Worm (Caenorhabditis elegans) whole organism, L1 larva: Measurements from ENCODE around the gene ced-9.

Experiments
- C04F5.9 ChIP-seq: sonication (generic microtip); optimal IDR thresholded peaks from 2 replicates; lab custom pipeline; 2016; ENCODE audit warnings: missing genetic modification characterization, missing compliant biosample characterization
- C34B4.2 ChIP-seq: sonication (generic microtip); optimal IDR thresholded peaks from 2 replicates; lab custom pipeline; 2017; ENCODE audit warnings: mild to moderate bottlenecking, missing genetic modification characterization, missing compliant biosample characterization
- F16B12.6 ChIP-seq: fragments of 150-350 bp; optimal IDR thresholded peaks from 2 replicates; lab custom pipeline; 2014; ENCODE audit warnings: missing biosample characterization, missing genetic modification characterization
- Y116A8C.19 ChIP-seq: sonication (generic microtip); optimal IDR thresholded peaks from 2 replicates; lab custom pipeline; 2016; ENCODE audit warnings: missing compliant biosample characterization, missing genetic modification characterization, borderline replicate concordance
- ama-1 ChIP-seq: fragments of 150-350 bp; optimal IDR thresholded peaks from 2 replicates; lab custom pipeline; 2014
- blmp-1 ChIP-seq: fragments of 150-350 bp; optimal IDR thresholded peaks from 2 replicates; lab custom pipeline; 2014; ENCODE audit warnings: missing biosample characterization, missing genetic modification characterization
- ceh-8 ChIP-seq: fragments of 200-800 bp; sonication (Bioruptor generic); optimal IDR thresholded peaks from 2 replicates; lab custom pipeline; 2018; ENCODE audit warnings: mild to moderate bottlenecking, missing genetic modification characterization, moderate library complexity, missing compliant biosample characterization
- ceh-82 ChIP-seq, 3 experiments: fragments of 150-350 bp in 1 of 3; sonication (generic microtip) in 2 of 3; optimal IDR thresholded peaks; 2 replicates each; lab custom pipeline; 2014 to 2017; ENCODE audit warnings: missing biosample characterization in 3 of 3, missing genetic modification characterization in 3 of 3
- ceh-88 ChIP-seq: fragments of 200-800 bp; sonication (Bioruptor generic); IDR thresholded peaks from 2 replicates; pipeline ENCODE4 v1.3.6; 2022; ENCODE audit warnings: missing genetic modification characterization, missing compliant biosample characterization
- ces-1 ChIP-seq: fragments of 150-350 bp; optimal IDR thresholded peaks from 2 replicates; lab custom pipeline; 2014; ENCODE audit warnings: missing biosample characterization, missing genetic modification reagents, missing genetic modification characterization
- egl-13 ChIP-seq: sonication (generic microtip); optimal IDR thresholded peaks from 2 replicates; lab custom pipeline; 2016; ENCODE audit warnings: missing genotype, missing genetic modification reagents, missing genetic modification characterization, missing compliant biosample characterization
- elt-2 ChIP-seq: sonication (generic microtip); optimal IDR thresholded peaks from 2 replicates; lab custom pipeline; 2016; ENCODE audit warnings: missing genetic modification characterization, mild to moderate bottlenecking, inconsistent platforms, missing compliant biosample characterization, missing genetic modification reagents
- hlh-17 ChIP-seq: fragments of 200-800 bp; sonication (Bioruptor generic); optimal IDR thresholded peaks from 2 replicates; lab custom pipeline; 2018; ENCODE audit warnings: missing genetic modification characterization, mild to moderate bottlenecking, missing compliant biosample characterization, moderate library complexity, borderline replicate concordance
- jun-1 ChIP-seq: fragments of 150-350 bp; optimal IDR thresholded peaks from 2 replicates; lab custom pipeline; 2014; ENCODE audit warnings: missing biosample characterization, missing genetic modification reagents, missing genetic modification characterization
- lin-13 ChIP-seq: fragments of 150-350 bp; optimal IDR thresholded peaks from 2 replicates; lab custom pipeline; 2014; ENCODE audit warnings: missing biosample characterization, missing genetic modification reagents, missing genetic modification characterization
- lin-14 ChIP-seq: fragments of 200-800 bp; sonication (Bioruptor generic); optimal IDR thresholded peaks from 2 replicates; lab custom pipeline; 2018; ENCODE audit warnings: mild to moderate bottlenecking, missing genetic modification characterization, moderate library complexity, missing compliant biosample characterization
- lin-35 ChIP-seq, 2 experiments: fragments of 150-350 bp; optimal IDR thresholded peaks; 2 replicates each; lab custom pipeline; 2014; ENCODE audit warnings: missing biosample characterization in 2 of 2, missing genetic modification characterization in 2 of 2, missing genetic modification reagents in 2 of 2
- lin-39 ChIP-seq: fragments of 150-350 bp; optimal IDR thresholded peaks from 2 replicates; lab custom pipeline; 2014; ENCODE audit warnings: missing biosample characterization, missing genetic modification reagents, missing genetic modification characterization
- lir-3 ChIP-seq: sonication (generic microtip); optimal IDR thresholded peaks from 2 replicates; lab custom pipeline; 2016; ENCODE audit warnings: mild to moderate bottlenecking, missing genetic modification characterization, moderate library complexity, missing compliant biosample characterization; ENCODE audit not compliant: poor library complexity
- lsy-2 ChIP-seq, 2 experiments: fragments of 150-350 bp; optimal IDR thresholded peaks; 2 replicates each; lab custom pipeline; 2014; ENCODE audit warnings: missing biosample characterization in 2 of 2, missing genetic modification characterization in 2 of 2
- mdl-1 ChIP-seq, 2 experiments: fragments of 150-350 bp; optimal IDR thresholded peaks; 2 replicates each; lab custom pipeline; 2014 to 2017; ENCODE audit warnings: missing biosample characterization in 2 of 2, missing genetic modification characterization in 2 of 2, inconsistent platforms in 1 of 2
- mep-1 ChIP-seq: fragments of 150-350 bp; optimal IDR thresholded peaks from 2 replicates; lab custom pipeline; 2014; ENCODE audit warnings: missing biosample characterization, missing genetic modification characterization
- nhr-12 ChIP-seq: sonication (generic microtip); optimal IDR thresholded peaks from 2 replicates; lab custom pipeline; 2017; ENCODE audit warnings: missing biosample characterization, missing genetic modification characterization
- nhr-19 ChIP-seq: fragments of 200-800 bp; sonication (Bioruptor generic); conservative IDR thresholded peaks from 2 replicates; pipeline ENCODE4 v1.3.6; 2022; ENCODE audit warnings: missing genetic modification characterization, missing compliant biosample characterization
- nhr-20 ChIP-seq: sonication (generic microtip); optimal IDR thresholded peaks from 2 replicates; lab custom pipeline; 2016; ENCODE audit warnings: mild to moderate bottlenecking, missing genetic modification characterization, missing compliant biosample characterization
- nhr-28 ChIP-seq: fragments of 150-350 bp; optimal IDR thresholded peaks from 2 replicates; lab custom pipeline; 2014; ENCODE audit warnings: missing biosample characterization, missing genetic modification characterization
- nhr-47 ChIP-seq: sonication (generic microtip); optimal IDR thresholded peaks from 2 replicates; lab custom pipeline; 2016; ENCODE audit warnings: mild to moderate bottlenecking, missing genetic modification characterization, moderate library complexity, missing compliant biosample characterization
- nhr-76 ChIP-seq: sonication (generic microtip); optimal IDR thresholded peaks from 2 replicates; lab custom pipeline; 2017; ENCODE audit warnings: missing biosample characterization, missing genetic modification characterization
- nhr-77 ChIP-seq: fragments of 150-350 bp; optimal IDR thresholded peaks from 2 replicates; lab custom pipeline; 2014; ENCODE audit warnings: missing biosample characterization, missing genetic modification characterization
- pag-3 ChIP-seq: sonication (generic microtip); optimal IDR thresholded peaks from 2 replicates; lab custom pipeline; 2017; ENCODE audit warnings: missing genetic modification characterization, mild to moderate bottlenecking, missing compliant biosample characterization, antibody characterized with exemption, borderline replicate concordance; ENCODE audit not compliant: insufficient read depth
- pax-3 ChIP-seq: fragments of 200-800 bp; sonication (Bioruptor generic); optimal IDR thresholded peaks from 2 replicates; lab custom pipeline; 2018; ENCODE audit warnings: mild to moderate bottlenecking, missing genetic modification characterization, moderate library complexity, missing compliant biosample characterization
- pqm-1 ChIP-seq: sonication (generic microtip); optimal IDR thresholded peaks from 3 replicates; lab custom pipeline; 2017; ENCODE audit warnings: missing biosample characterization, missing genetic modification characterization
- skn-1 ChIP-seq: fragments of 150-350 bp; optimal IDR thresholded peaks from 2 replicates; lab custom pipeline; 2014; ENCODE audit warnings: missing biosample characterization, missing genetic modification characterization
- snpc-4 ChIP-seq: fragments of 150-350 bp; optimal IDR thresholded peaks from 2 replicates; lab custom pipeline; 2014; ENCODE audit warnings: missing biosample characterization, missing genetic modification characterization
- sup-37 ChIP-seq: fragments of 200-800 bp; sonication (Bioruptor generic); optimal IDR thresholded peaks from 2 replicates; lab custom pipeline; 2018; ENCODE audit warnings: mild to moderate bottlenecking, missing genetic modification characterization, missing compliant biosample characterization
- tlp-1 ChIP-seq: fragments of 150-350 bp; optimal IDR thresholded peaks from 2 replicates; lab custom pipeline; 2014; ENCODE audit warnings: missing biosample characterization, missing genetic modification characterization
- unc-130 ChIP-seq: fragments of 150-350 bp; optimal IDR thresholded peaks from 2 replicates; lab custom pipeline; 2017; ENCODE audit warnings: missing biosample characterization, missing genetic modification characterization, inconsistent platforms
- unc-30 ChIP-seq: sonication (generic microtip); optimal IDR thresholded peaks from 2 replicates; lab custom pipeline; 2017; ENCODE audit warnings: missing biosample characterization, missing genetic modification characterization
- vab-15 ChIP-seq: sonication (generic microtip); optimal IDR thresholded peaks from 2 replicates; lab custom pipeline; 2017; ENCODE audit warnings: missing genotype, mild to moderate bottlenecking, missing genetic modification characterization, missing compliant biosample characterization
- xbp-1 ChIP-seq: sonication (generic microtip); optimal IDR thresholded peaks from 2 replicates; lab custom pipeline; 2016; ENCODE audit warnings: missing genetic modification characterization, missing compliant biosample characterization
- zag-1 ChIP-seq: fragments of 150-350 bp; optimal IDR thresholded peaks from 2 replicates; lab custom pipeline; 2014; ENCODE audit warnings: missing biosample characterization, missing genetic modification characterization
- ztf-11 ChIP-seq, 2 experiments: sonication (generic microtip); optimal IDR thresholded peaks; 2 replicates each; lab custom pipeline; 2016 to 2017; ENCODE audit warnings: missing genetic modification characterization in 2 of 2, missing biosample characterization in 1 of 2, missing compliant biosample characterization in 1 of 2

Gene ced-9

DNA sequence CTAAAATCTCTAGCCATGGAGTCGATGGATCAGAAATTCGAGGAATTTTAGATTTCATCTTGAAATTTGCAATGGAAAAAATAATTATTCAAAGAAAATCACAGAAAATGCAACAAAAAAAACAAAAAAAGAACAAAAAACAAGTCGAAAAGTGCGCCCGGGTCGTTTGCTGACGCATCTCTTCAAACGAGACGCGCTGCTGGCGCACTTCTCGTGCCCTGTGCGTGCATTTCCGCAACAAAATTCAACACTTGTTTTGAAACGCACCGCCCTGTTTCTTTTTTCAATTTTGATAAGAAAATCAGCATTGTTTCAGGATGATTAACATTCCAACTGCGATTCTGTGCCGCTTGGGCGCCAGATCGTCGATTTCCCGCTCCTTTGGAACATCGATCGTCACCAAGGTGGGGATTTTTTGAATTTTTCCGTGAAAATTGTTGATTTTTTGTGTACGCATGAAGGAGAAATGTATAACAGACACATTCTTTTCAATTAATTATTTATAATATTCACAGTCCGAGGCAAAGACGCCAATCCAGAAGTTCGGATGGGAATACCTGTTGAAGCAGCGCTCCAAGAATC, 920 bp upstream of the ced-9 start, which contains the start of the genes jmjd-4 and mev-1 (continued):
- peak; percentile 82 for TF ChIP-seq snpc-4
- TF ChIP-seq nhr-19 (GFP tag; lab: Robert Waterston, UW), result peak; percentile 89
- TF ChIP-seq mep-1, result peak; percentile 95
- TF ChIP-seq C34B4.2 (tag; lab: Kevin White, UChicago), result no peak
- peak; percentile 45; the same call in 1 of the 2 replicates for TF ChIP-seq ceh-88 (GFP tag; lab: Robert Waterston, UW)
- no peak for TF ChIP-seq nhr-76 (tag; lab: Kevin White, UChicago)
- TF ChIP-seq lir-3 (tag; lab: Kevin White, UChicago), result peak; percentile 33
- TF ChIP-seq pqm-1 (tag; lab: Kevin White, UChicago), result peak; percentile 30
- TF ChIP-seq ceh-82 (tag; optimal IDR thresholded peaks at IDR 0.05; lab: Kevin White, UChicago), result peak; percentile 81 to 92 (median 91)
- no peak for TF ChIP-seq nhr-12
- TF ChIP-seq egl-13, result peak; percentile 63
- no peak for TF ChIP-seq unc-30 (tag; lab: Kevin White, UChicago)
- TF ChIP-seq lin-13 (GFP tag; lab: Kevin White, UChicago), result peak; percentile 79
- TF ChIP-seq C04F5.9 (tag; lab: Kevin White, UChicago), result peak; percentile 65
- peak; percentile 76 for TF ChIP-seq pax-3 (tag; lab: Kevin White, UChicago)
- peak; percentile 50 for TF ChIP-seq blmp-1 (tag; lab: Kevin White, UChicago)
- TF ChIP-seq hlh-17 (GFP tag; lab: Kevin White, UChicago), result no peak
- TF ChIP-seq lin-39, result peak; percentile 89
- peak; percentile 84 for TF ChIP-seq jun-1 (tag; lab: Kevin White, UChicago)
- TF ChIP-seq elt-2 (tag; lab: Kevin White, UChicago), result peak; percentile 84
- TF ChIP-seq nhr-77 (tag; lab: Kevin White, UChicago), result peak; percentile 48
- peak; percentile 88 for TF ChIP-seq nhr-20 (tag; lab: Kevin White, UChicago)
- no peak for TF ChIP-seq tlp-1 (tag; lab: Kevin White, UChicago)
- peak; percentile 86 for TF ChIP-seq xbp-1
- no peak for TF ChIP-seq zag-1 (tag; lab: Kevin White, UChicago)
- peak; percentile 94 for TF ChIP-seq nhr-47 (tag; lab: Kevin White, UChicago)
- peak in 1 of 2 experiments; percentile 69 for TF ChIP-seq ztf-11 (tag; optimal IDR thresholded peaks at IDR 0.05; lab: Kevin White, UChicago)
- TF ChIP-seq mdl-1 (tag; optimal IDR thresholded peaks at IDR 0.05; lab: Kevin White, UChicago), result peak in 1 of 2 experiments; percentile 77
- no peak for TF ChIP-seq pag-3 (tag; lab: Kevin White, UChicago)
- TF ChIP-seq ceh-8 (GFP tag; lab: Kevin White, UChicago), result peak; percentile 84
- no peak for TF ChIP-seq nhr-28 (tag; lab: Kevin White, UChicago)
- TF ChIP-seq vab-15 (tag; lab: Kevin White, UChicago), result no peak
- peak; percentile 86 for TF ChIP-seq skn-1 (tag; lab: Kevin White, UChicago)
- TF ChIP-seq Y116A8C.19 (tag; lab: Kevin White, UChicago), result no peak
- TF ChIP-seq lin-35 (GFP tag; optimal IDR thresholded peaks at IDR 0.05; lab: Kevin White, UChicago), result peak; percentile 86 to 92
- no peak for TF ChIP-seq ama-1 (lab: Kevin White, UChicago)
- TF ChIP-seq unc-130, result peak; percentile 29
- peak; percentile 81 for TF ChIP-seq sup-37 (GFP tag; lab: Kevin White, UChicago)
- TF ChIP-seq ces-1, result no peak
- peak; percentile 90 to 93 for TF ChIP-seq lsy-2 (tag; optimal IDR thresholded peaks at IDR 0.05; lab: Kevin White, UChicago)
- TF ChIP-seq F16B12.6, result peak; percentile 76
- peak; percentile 87 for TF ChIP-seq lin-14 (GFP tag; lab: Kevin White, UChicago)
